Worm (Caenorhabditis elegans) whole organism, L1 larva: ENCODE measurements around the gene best-17.
A peak's percentile ranks its signal among the peaks of the same experiment; 100 is the strongest.

ENCODE experiments used
- ceh-82 ChIP-seq, 3 experiments: fragments of 150-350 bp in 1 of 3; sonication (generic microtip) in 2 of 3; optimal IDR thresholded peaks; 2 replicates each; lab custom pipeline; 2014 to 2017; ENCODE audit warnings: missing biosample characterization in 3 of 3, missing genetic modification characterization in 3 of 3
- ceh-88 ChIP-seq: fragments of 200-800 bp; sonication (Bioruptor generic); IDR thresholded peaks from 2 replicates; pipeline ENCODE4 v1.3.6; 2022; ENCODE audit warnings: missing genetic modification characterization, missing compliant biosample characterization
- ceh-90 ChIP-seq: sonication (generic microtip); optimal IDR thresholded peaks from 2 replicates; lab custom pipeline; 2016; ENCODE audit warnings: missing genetic modification characterization, missing compliant biosample characterization
- ces-1 ChIP-seq: fragments of 150-350 bp; optimal IDR thresholded peaks from 2 replicates; lab custom pipeline; 2014; ENCODE audit warnings: missing biosample characterization, missing genetic modification reagents, missing genetic modification characterization
- efl-1 ChIP-seq, 4 experiments: fragments of 150-350 bp; optimal IDR thresholded peaks in 3 of 4; peaks in 1 of 4; 1 replicate in 1 of 4; 2 replicates in 3 of 4; lab custom pipeline; 2014; ENCODE audit warnings: missing biosample characterization in 2 of 4, missing genetic modification characterization in 2 of 4, missing genetic modification reagents in 2 of 4
- egl-27 ChIP-seq, 2 experiments: fragments of 150-350 bp in 1 of 2; sonication (generic microtip); optimal IDR thresholded peaks; 3 replicates each; lab custom pipeline; 2017 to 2018; ENCODE audit warnings: missing biosample characterization in 2 of 2, missing genetic modification characterization in 2 of 2, missing genetic modification reagents in 2 of 2
- elt-2 ChIP-seq: sonication (generic microtip); optimal IDR thresholded peaks from 2 replicates; lab custom pipeline; 2016; ENCODE audit warnings: missing genetic modification characterization, mild to moderate bottlenecking, inconsistent platforms, missing compliant biosample characterization, missing genetic modification reagents
- elt-3 ChIP-seq, 6 experiments: fragments of 150-350 bp in 1 of 6; sonication (generic microtip); optimal IDR thresholded peaks; 2 replicates each; lab custom pipeline; 2017 to 2018; ENCODE audit warnings: missing biosample characterization in 6 of 6, missing genetic modification characterization in 6 of 6, inconsistent platforms in 1 of 6
- fkh-4 ChIP-seq: sonication (generic microtip); optimal IDR thresholded peaks from 2 replicates; lab custom pipeline; 2016; ENCODE audit warnings: missing compliant biosample characterization, missing genetic modification characterization, borderline replicate concordance
- fos-1 ChIP-seq: fragments of 150-350 bp; optimal IDR thresholded peaks from 2 replicates; lab custom pipeline; 2014; ENCODE audit warnings: missing biosample characterization, missing genetic modification characterization
- irx-1 ChIP-seq: sonication (generic microtip); optimal IDR thresholded peaks from 2 replicates; lab custom pipeline; 2016; ENCODE audit warnings: missing genetic modification characterization, missing compliant biosample characterization
- isw-1 ChIP-seq: fragments of 200-800 bp; sonication (Bioruptor generic); IDR thresholded peaks from 2 replicates; pipeline ENCODE4 v1.3.6; 2022; ENCODE audit warnings: missing genetic modification characterization, missing compliant biosample characterization
- jun-1 ChIP-seq: fragments of 150-350 bp; optimal IDR thresholded peaks from 2 replicates; lab custom pipeline; 2014; ENCODE audit warnings: missing biosample characterization, missing genetic modification reagents, missing genetic modification characterization
- lin-14 ChIP-seq: fragments of 200-800 bp; sonication (Bioruptor generic); optimal IDR thresholded peaks from 2 replicates; lab custom pipeline; 2018; ENCODE audit warnings: mild to moderate bottlenecking, missing genetic modification characterization, moderate library complexity, missing compliant biosample characterization
- lin-15B ChIP-seq: fragments of 150-350 bp; sonication (generic microtip); optimal IDR thresholded peaks from 3 replicates; lab custom pipeline; 2014; ENCODE audit warnings: missing biosample characterization, missing genetic modification characterization
- lin-35 ChIP-seq, 2 experiments: fragments of 150-350 bp; optimal IDR thresholded peaks; 2 replicates each; lab custom pipeline; 2014; ENCODE audit warnings: missing biosample characterization in 2 of 2, missing genetic modification characterization in 2 of 2, missing genetic modification reagents in 2 of 2
- mab-9 ChIP-seq: fragments of 200-800 bp; sonication (Bioruptor generic); IDR thresholded peaks from 2 replicates; pipeline ENCODE4 v1.3.6; 2022; ENCODE audit warnings: missing genetic modification reagents, missing genetic modification characterization, missing compliant biosample characterization
- mep-1 ChIP-seq: fragments of 150-350 bp; optimal IDR thresholded peaks from 2 replicates; lab custom pipeline; 2014; ENCODE audit warnings: missing biosample characterization, missing genetic modification characterization
- nhr-19 ChIP-seq: fragments of 200-800 bp; sonication (Bioruptor generic); conservative IDR thresholded peaks from 2 replicates; pipeline ENCODE4 v1.3.6; 2022; ENCODE audit warnings: missing genetic modification characterization, missing compliant biosample characterization
- nhr-20 ChIP-seq: sonication (generic microtip); optimal IDR thresholded peaks from 2 replicates; lab custom pipeline; 2016; ENCODE audit warnings: mild to moderate bottlenecking, missing genetic modification characterization, missing compliant biosample characterization
- nhr-71 ChIP-seq: sonication (generic microtip); optimal IDR thresholded peaks from 2 replicates; lab custom pipeline; 2016; ENCODE audit warnings: mild to moderate bottlenecking, missing genetic modification characterization, moderate library complexity, missing compliant biosample characterization
- nhr-76 ChIP-seq: sonication (generic microtip); optimal IDR thresholded peaks from 2 replicates; lab custom pipeline; 2017; ENCODE audit warnings: missing biosample characterization, missing genetic modification characterization
- nhr-77 ChIP-seq: fragments of 150-350 bp; optimal IDR thresholded peaks from 2 replicates; lab custom pipeline; 2014; ENCODE audit warnings: missing biosample characterization, missing genetic modification characterization
- nhr-90 ChIP-seq: sonication (generic microtip); optimal IDR thresholded peaks from 2 replicates; lab custom pipeline; 2016; ENCODE audit warnings: mild to moderate bottlenecking, missing genetic modification characterization, missing compliant biosample characterization; ENCODE audit not compliant: poor library complexity
- pqm-1 ChIP-seq: sonication (generic microtip); optimal IDR thresholded peaks from 3 replicates; lab custom pipeline; 2017; ENCODE audit warnings: missing biosample characterization, missing genetic modification characterization
- rnt-1 ChIP-seq: sonication (generic microtip); optimal IDR thresholded peaks from 2 replicates; lab custom pipeline; 2016; ENCODE audit warnings: mild to moderate bottlenecking, missing genetic modification characterization, moderate library complexity, missing compliant biosample characterization
- swsn-7 ChIP-seq: sonication (generic microtip); optimal IDR thresholded peaks from 2 replicates; lab custom pipeline; 2016; ENCODE audit warnings: missing genetic modification characterization, missing compliant biosample characterization
- unc-130 ChIP-seq: fragments of 150-350 bp; optimal IDR thresholded peaks from 2 replicates; lab custom pipeline; 2017; ENCODE audit warnings: missing biosample characterization, missing genetic modification characterization, inconsistent platforms
- zag-1 ChIP-seq: fragments of 150-350 bp; optimal IDR thresholded peaks from 2 replicates; lab custom pipeline; 2014; ENCODE audit warnings: missing biosample characterization, missing genetic modification characterization
- zip-4 ChIP-seq: fragments of 200-800 bp; sonication (Bioruptor generic); optimal IDR thresholded peaks from 2 replicates; lab custom pipeline; 2018; ENCODE audit warnings: mild to moderate bottlenecking, missing genetic modification characterization, moderate library complexity, missing compliant biosample characterization
- ztf-11 ChIP-seq, 2 experiments: sonication (generic microtip); optimal IDR thresholded peaks; 2 replicates each; lab custom pipeline; 2016 to 2017; ENCODE audit warnings: missing genetic modification characterization in 2 of 2, missing biosample characterization in 1 of 2, missing compliant biosample characterization in 1 of 2

Gene best-17

ce11 chrIII:611900-612299, 2.5 kb upstream of the best-17 start:
- no peak for TF ChIP-seq fkh-4 (tag; lab: Kevin White, UChicago)
- TF ChIP-seq lin-15B (tag; lab: Kevin White, UChicago), result no peak
- peak; percentile 53 for TF ChIP-seq lin-14 (GFP tag; lab: Kevin White, UChicago)

DNA sequence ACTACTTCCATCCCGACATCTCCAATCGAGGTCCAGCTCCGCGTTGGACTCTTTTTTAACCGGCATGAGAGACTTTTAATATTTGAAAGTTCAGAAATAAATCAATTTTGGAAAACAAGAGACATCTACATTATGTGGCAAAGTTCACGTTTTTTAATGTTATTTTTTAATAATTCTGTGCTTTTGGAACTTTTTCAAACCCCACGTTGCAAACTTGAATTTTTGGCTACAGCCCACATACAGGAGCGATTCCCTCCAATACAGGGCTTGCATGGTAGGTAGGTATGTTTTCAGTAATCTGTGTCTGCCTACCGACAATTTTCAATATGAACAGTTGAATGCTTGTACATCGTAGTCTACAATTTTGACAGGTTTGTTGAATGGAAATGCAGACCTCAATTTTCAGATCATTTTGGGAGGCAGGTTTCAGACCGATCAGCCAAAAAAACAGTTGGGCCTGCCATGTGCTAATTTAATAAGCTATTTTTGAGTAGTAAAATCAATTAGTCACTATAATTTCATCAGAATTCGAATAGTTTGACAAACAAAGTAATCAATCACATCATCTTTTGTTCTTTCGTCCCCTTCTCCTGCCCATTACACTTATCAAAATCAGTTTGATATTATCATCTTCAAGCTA, 3.9 kb downstream of the best-17 start, which contains the start of the genes Y55B1AR.4 and ttr-7:
Y55B1AR.4 (minus strand) TSS at position 101 of the 640 bp plus-strand sequence.
ttr-7 (plus strand) TSS at position 590 of the 640 bp plus-strand sequence.
- TF ChIP-seq swsn-7 (tag; lab: Kevin White, UChicago) (no peak), zip-4 (GFP tag; lab: Kevin White, UChicago) (no peak), rnt-1 (tag; lab: Kevin White, UChicago) (no peak), ceh-82 (tag; optimal IDR thresholded peaks at IDR 0.05; lab: Kevin White, UChicago) (no peak), elt-3 (tag; optimal IDR thresholded peaks at IDR 0.05; lab: Kevin White, UChicago) (no peak), nhr-19 (GFP tag; lab: Robert Waterston, UW) (no peak), egl-27 (tag; optimal IDR thresholded peaks at IDR 0.05; lab: Kevin White, UChicago) (no peak), ceh-90 (tag; lab: Kevin White, UChicago) (no peak), mep-1 (tag; lab: Kevin White, UChicago) (no peak), efl-1 (optimal IDR thresholded peaks at IDR 0.05; lab: Kevin White, UChicago) (no peak), efl-1 (GFP tag; optimal IDR thresholded peaks at IDR 0.05 in 1 of 2; lab: Kevin White, UChicago) (no peak), ces-1 (GFP tag; lab: Kevin White, UChicago) (no peak)
- TF ChIP-seq, all 84 proteins: peak for 0

DNA sequence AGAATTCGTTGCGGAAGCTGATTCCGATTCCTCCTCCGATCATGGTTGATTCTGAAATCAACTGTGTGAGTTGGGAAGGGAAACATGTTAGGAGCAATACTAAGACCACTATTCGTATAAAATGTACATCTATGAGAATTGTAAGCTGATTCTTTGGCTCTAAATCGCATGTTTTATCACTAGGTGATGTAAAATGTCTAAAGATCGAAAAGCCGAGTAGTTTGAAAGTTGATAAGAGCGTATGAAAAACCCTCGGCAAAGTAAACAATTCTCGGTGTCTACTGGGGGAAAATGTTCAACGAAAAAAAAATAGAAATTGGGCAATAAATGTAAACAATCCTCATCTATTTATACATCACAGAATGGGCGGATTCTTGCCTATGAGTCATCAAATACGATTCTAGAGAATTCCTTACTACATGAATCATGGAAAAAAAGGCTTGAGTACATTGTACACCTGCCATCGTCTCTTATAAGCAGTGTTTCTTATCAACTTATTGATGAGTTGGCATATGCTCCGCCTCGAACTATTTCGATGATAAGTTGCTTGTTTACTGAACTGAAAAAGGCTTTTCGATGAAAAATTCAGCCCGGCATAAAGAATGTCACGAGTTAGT, 9.0 kb downstream of the best-17 start, which contains the start of gene lec-6:
lec-6 (minus strand) TSS at position 51 of the 617 bp plus-strand sequence.
- TF ChIP-seq nhr-90 (peak; percentile 8), isw-1 (GFP tag; lab: Robert Waterston, UW) (no peak), unc-130 (no peak), nhr-77 (tag; lab: Kevin White, UChicago) (peak; percentile 1), efl-1 (optimal IDR thresholded peaks at IDR 0.05; lab: Kevin White, UChicago) (no peak), efl-1 (GFP tag; optimal IDR thresholded peaks at IDR 0.05 in 1 of 2; lab: Kevin White, UChicago) (peak in 1 of 2 experiments; percentile 84), pqm-1 (tag; lab: Kevin White, UChicago) (peak; percentile 38), nhr-71 (tag; lab: Kevin White, UChicago) (peak; percentile 56), fos-1 (tag; lab: Kevin White, UChicago) (peak; percentile 74), jun-1 (tag; lab: Kevin White, UChicago) (peak; percentile 64), mab-9 (GFP tag; lab: Robert Waterston, UW) (no peak), nhr-20 (peak; percentile 1), zip-4 (GFP tag; lab: Kevin White, UChicago) (no peak), ztf-11 (tag; optimal IDR thresholded peaks at IDR 0.05; lab: Kevin White, UChicago) (no peak), lin-35 (GFP tag; optimal IDR thresholded peaks at IDR 0.05; lab: Kevin White, UChicago) (peak in 1 of 2 experiments; percentile 51), nhr-76 (tag; lab: Kevin White, UChicago) (no peak), irx-1 (tag; lab: Kevin White, UChicago) (peak; percentile 21), lin-14 (GFP tag; lab: Kevin White, UChicago) (peak; percentile 11), elt-2 (tag; lab: Kevin White, UChicago) (peak; percentile 97)

DNA sequence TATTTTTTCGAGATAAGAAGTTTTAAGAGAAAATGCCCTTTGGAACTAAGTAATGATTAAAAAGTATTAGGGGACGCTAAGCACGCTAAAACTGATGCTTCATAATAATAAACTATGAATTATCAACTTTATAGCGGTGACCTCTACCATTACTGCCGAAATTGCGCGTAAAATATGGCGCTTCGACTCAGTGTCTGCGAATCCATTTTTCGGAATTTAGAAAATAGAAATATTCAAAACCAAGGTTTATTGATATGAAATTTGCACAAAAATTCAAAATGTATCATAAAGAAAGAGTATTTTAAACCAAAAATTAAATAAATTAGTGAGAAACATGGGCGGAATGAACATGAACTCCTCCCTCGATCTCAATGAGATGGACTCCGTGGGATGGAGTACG, 10.2 kb downstream of the best-17 start:
- TF ChIP-seq ceh-88 (GFP tag; lab: Robert Waterston, UW), result no peak
- no peak for TF ChIP-seq egl-27 (tag; optimal IDR thresholded peaks at IDR 0.05; lab: Kevin White, UChicago)
- peak; percentile 33 for TF ChIP-seq elt-2 (tag; lab: Kevin White, UChicago)
- TF ChIP-seq zag-1 (tag; lab: Kevin White, UChicago), result no peak
